Fruit fly (Drosophila melanogaster): ENCODE results near the gene CG7251.

The CG7251 gene

DNA sequence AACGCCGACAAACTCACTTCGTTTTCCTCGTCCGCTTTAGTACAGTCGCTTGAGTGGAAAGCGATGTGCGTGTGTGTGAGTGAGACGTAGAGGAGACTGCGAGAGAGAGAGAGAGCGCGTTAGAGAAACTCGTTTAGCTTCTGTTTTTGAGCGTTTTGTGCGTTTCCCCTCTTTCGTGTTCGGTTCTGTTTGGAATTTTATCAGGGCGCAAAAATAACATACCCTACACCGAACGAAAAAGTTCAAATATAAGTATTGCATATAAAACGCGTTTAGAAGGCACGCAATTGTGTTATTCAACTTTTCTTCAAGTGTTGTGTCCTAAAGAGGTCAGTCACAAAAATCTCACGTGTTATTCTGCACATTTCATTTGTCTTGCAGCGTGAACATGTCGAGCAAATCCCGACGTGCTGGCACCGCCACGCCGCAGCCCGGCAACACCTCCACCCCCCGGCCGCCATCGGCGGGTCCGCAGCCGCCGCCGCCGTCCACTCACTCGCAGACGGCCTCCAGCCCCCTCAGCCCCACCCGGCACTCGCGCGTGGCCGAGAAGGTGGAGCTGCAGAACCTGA is 45.2 kb downstream of the CG7251 start (continued):
- TF ChIP-seq Blimp-1 (GFP tag; optimal IDR thresholded peaks at IDR 0.05) (peak; percentile 75), fd3F (GFP tag; optimal IDR thresholded peaks at IDR 0.05) (peak; percentile 1), Sox102F (GFP tag; optimal IDR thresholded peaks at IDR 0.05) (no peak), CG34422 (GFP tag; IDR thresholded peaks at IDR 0.05) (peak; percentile 86), CG18011 (GFP tag; optimal IDR thresholded peaks at IDR 0.05) (peak; percentile 14), CG10959 (GFP tag; IDR thresholded peaks at IDR 0.05) (no peak), HmgZ (tag; optimal IDR thresholded peaks at IDR 0.05) (peak; percentile 57), CG2875 (GFP tag; optimal IDR thresholded peaks at IDR 0.05) (no peak), CG14014 (GFP tag; IDR thresholded peaks at IDR 0.05) (peak; percentile 77), CG17802 (tag; optimal IDR thresholded peaks at IDR 0.05) (no peak), amos (GFP tag; IDR thresholded peaks at IDR 0.05; ENCODE audit: partially characterized antibody) (peak; percentile 38; the same call in 1 of the 2 replicates), Camta (GFP tag; optimal IDR thresholded peaks at IDR 0.05) (no peak), Deaf1 (tag; optimal IDR thresholded peaks at IDR 0.05) (peak; percentile 66), her (GFP tag; optimal IDR thresholded peaks at IDR 0.05) (peak; percentile 70), HHEX (GFP tag; optimal IDR thresholded peaks at IDR 0.05) (peak; percentile 43), p53 (GFP tag; optimal IDR thresholded peaks at IDR 0.05) (peak; percentile 61), sr (GFP tag; IDR thresholded peaks at IDR 0.05) (0 out of 3 replicates have a peak, but pooled peaks have one; percentile 21), ken (GFP tag; IDR thresholded peaks at IDR 0.05) (no peak; the same call in 2 of the 3 replicates), bowl (GFP tag; IDR thresholded peaks at IDR 0.05) (no peak), hb (GFP tag; IDR thresholded peaks at IDR 0.05; ENCODE audit: partially characterized antibody) (no peak), CG15073 (GFP tag; optimal IDR thresholded peaks at IDR 0.05) (no peak), CG6791 (GFP tag; IDR thresholded peaks at IDR 0.05; ENCODE audit: partially characterized antibody) (peak; percentile 38; the same call in 1 of the 3 replicates), CG18764 (GFP tag; optimal IDR thresholded peaks at IDR 0.05) (no peak), CG3726 (GFP tag; IDR thresholded peaks at IDR 0.05) (0 out of 3 replicates have a peak, but pooled peaks have one; percentile 29), cg (GFP tag; optimal IDR thresholded peaks at IDR 0.05) (peak; percentile 88), so (GFP tag; IDR thresholded peaks at IDR 0.05) (peak; percentile 70; the same call in 1 of the 3 replicates), CG7987 (GFP tag; optimal IDR thresholded peaks at IDR 0.05) (peak; percentile 42), lov (optimal IDR thresholded peaks at IDR 0.05) (no peak), lov (GFP tag; IDR thresholded peaks at IDR 0.05) (0 out of 3 replicates have a peak, but pooled peaks have one; percentile 42), CG11456 (GFP tag; IDR thresholded peaks at IDR 0.05) (0 out of 3 replicates have a peak, but pooled peaks have one; percentile 4), phol (tag; optimal IDR thresholded peaks at IDR 0.05) (no peak), en (GFP tag; optimal IDR thresholded peaks at IDR 0.05) (no peak), pros (GFP tag; optimal IDR thresholded peaks at IDR 0.05) (no peak), sisA (GFP tag; IDR thresholded peaks at IDR 0.05) (peak; percentile 54; the same call in 1 of the 2 replicates), CG12744 (GFP tag; optimal IDR thresholded peaks at IDR 0.05) (no peak), CG5953 (GFP tag; IDR thresholded peaks at IDR 0.05) (0 out of 2 replicates have a peak, but pooled peaks have one; percentile 36), CG31365 (tag; optimal IDR thresholded peaks at IDR 0.05) (no peak), trem (tag; optimal IDR thresholded peaks at IDR 0.05) (peak; percentile 26), lmd (GFP tag; IDR thresholded peaks at IDR 0.05) (peak; percentile 38; the same call in 1 of the 2 replicates), CG32532 (GFP tag; IDR thresholded peaks at IDR 0.05) (peak; percentile 70), fu2 (GFP tag; optimal IDR thresholded peaks at IDR 0.05) (peak; percentile 15), hbn (GFP tag; IDR thresholded peaks at IDR 0.05; ENCODE audit: partially characterized antibody) (no peak; the same call in 1 of the 2 replicates), Hr51 (GFP tag; optimal IDR thresholded peaks at IDR 0.05) (peak in 1 of 2 experiments; percentile 7), Six4 (GFP tag; optimal IDR thresholded peaks at IDR 0.05) (peak; percentile 10), sc (optimal IDR thresholded peaks at IDR 0.05) (no peak), sc (GFP tag; optimal IDR thresholded peaks at IDR 0.05) (no peak), CG13894 (tag; optimal IDR thresholded peaks at IDR 0.05) (no peak), GATAe (GFP tag; conservative IDR thresholded peaks at IDR 0.05) (no peak), dati (GFP tag; IDR thresholded peaks at IDR 0.05) (no peak; the same call in 1 of the 2 replicates), usp (GFP tag; optimal IDR thresholded peaks at IDR 0.05) (no peak)
